Fruit fly (Drosophila melanogaster) whole organism, embryonic: ENCODE measurements around the gene tw.

Source experiments
- B-H1 ChIP-seq: fragments of 200-800 bp; sonication (Bioruptor generic); IDR thresholded peaks from 3 replicates; pipeline ENCODE4 v1.3.6; 2022; ENCODE audit warnings: missing biosample characterization, missing genetic modification characterization
- BEAF-32 ChIP-seq: fragments of 200-800 bp; sonication (Bioruptor generic); optimal IDR thresholded peaks from 3 replicates; lab custom pipeline; 2017; ENCODE audit warnings: missing biosample characterization, missing genetic modification characterization, mild to moderate bottlenecking, moderate library complexity, missing genetic modification reagents
- CG10366 ChIP-seq: fragments of 200-800 bp; sonication (Bioruptor generic); IDR thresholded peaks from 2 replicates; pipeline ENCODE4 v1.3.6; 2022; ENCODE audit warnings: missing biosample characterization, missing genetic modification characterization
- CG10959 ChIP-seq: fragments of 200-800 bp; sonication (Bioruptor generic); IDR thresholded peaks from 2 replicates; pipeline ENCODE4 v1.3.6; 2022; ENCODE audit warnings: missing biosample characterization, missing genetic modification characterization
- CG11696 ChIP-seq: fragments of 200-800 bp; sonication (Bioruptor generic); IDR thresholded peaks from 2 replicates; pipeline ENCODE4 v1.3.6; 2022; ENCODE audit warnings: missing biosample characterization, missing genetic modification characterization
- CG1233 ChIP-seq: fragments of 200-800 bp; sonication (Bioruptor generic); optimal IDR thresholded peaks from 4 replicates; lab custom pipeline; 2018; ENCODE audit warnings: missing biosample characterization, mild to moderate bottlenecking, missing genetic modification characterization
- CG12769 ChIP-seq: fragments of 200-800 bp; sonication (Bioruptor generic); optimal IDR thresholded peaks from 2 replicates; lab custom pipeline; 2019; ENCODE audit warnings: missing biosample characterization, mild to moderate bottlenecking, missing genetic modification characterization, moderate library complexity
- CG15479 ChIP-seq: fragments of 200-800 bp; sonication (Bioruptor generic); optimal IDR thresholded peaks from 3 replicates; lab custom pipeline; 2019; ENCODE audit warnings: missing biosample characterization, mild to moderate bottlenecking, missing genetic modification characterization, moderate library complexity
- CG15514 ChIP-seq: fragments of 200-800 bp; sonication (Bioruptor generic); optimal IDR thresholded peaks from 3 replicates; lab custom pipeline; 2017; ENCODE audit warnings: missing biosample characterization, missing genetic modification characterization, mild to moderate bottlenecking, moderate library complexity, missing genetic modification reagents
- CG1602 ChIP-seq: fragments of 200-800 bp; sonication (Bioruptor generic); optimal IDR thresholded peaks from 3 replicates; lab custom pipeline; 2016; ENCODE audit warnings: missing biosample characterization, missing genetic modification characterization
- CG1603 ChIP-seq: fragments of 200-800 bp; sonication (Bioruptor generic); optimal IDR thresholded peaks from 2 replicates; lab custom pipeline; 2019; ENCODE audit warnings: missing biosample characterization, mild to moderate bottlenecking, missing genetic modification characterization, moderate library complexity
- CG16813 ChIP-seq: fragments of 200-800 bp; sonication (Bioruptor generic); IDR thresholded peaks from 3 replicates; pipeline ENCODE4 v1.3.6; 2022; ENCODE audit warnings: missing biosample characterization, missing genetic modification characterization; ENCODE audit not compliant: partially characterized antibody
- CG31365 ChIP-seq: fragments of 200-800 bp; sonication (Bioruptor generic); optimal IDR thresholded peaks from 2 replicates; lab custom pipeline; 2018; ENCODE audit warnings: missing biosample characterization, mild to moderate bottlenecking, missing genetic modification characterization
- CG32767 ChIP-seq: fragments of 200-800 bp; sonication (Bioruptor generic); IDR thresholded peaks from 2 replicates; pipeline ENCODE4 v1.3.6; 2022; ENCODE audit warnings: missing biosample characterization, missing genetic modification characterization
- CG3407 ChIP-seq: fragments of 200-800 bp; sonication (Bioruptor generic); optimal IDR thresholded peaks from 2 replicates; lab custom pipeline; 2018; ENCODE audit warnings: missing biosample characterization, mild to moderate bottlenecking, missing genetic modification characterization
- CG4707 ChIP-seq: fragments of 200-800 bp; sonication (Bioruptor generic); optimal IDR thresholded peaks from 2 replicates; lab custom pipeline; 2018; ENCODE audit warnings: missing biosample characterization, mild to moderate bottlenecking, missing genetic modification characterization, moderate library complexity
- CG5953 ChIP-seq: fragments of 200-800 bp; sonication (Bioruptor generic); IDR thresholded peaks from 2 replicates; pipeline ENCODE4 v1.3.6; 2022; ENCODE audit warnings: missing biosample characterization, missing genetic modification characterization
- CG6813 ChIP-seq: fragments of 200-800 bp; sonication (Bioruptor generic); optimal IDR thresholded peaks from 2 replicates; lab custom pipeline; 2017; ENCODE audit warnings: missing biosample characterization, missing genetic modification characterization, mild to moderate bottlenecking, moderate library complexity, missing genetic modification reagents
- CG9609 ChIP-seq: fragments of 200-800 bp; sonication (Bioruptor generic); optimal IDR thresholded peaks from 3 replicates; lab custom pipeline; 2016; ENCODE audit warnings: missing biosample characterization, missing genetic modification characterization
- CHES-1-like ChIP-seq: fragments of 200-800 bp; sonication (Bioruptor generic); optimal IDR thresholded peaks from 2 replicates; lab custom pipeline; 2016; ENCODE audit warnings: missing biosample characterization, missing genetic modification characterization
- H2.0 ChIP-seq: fragments of 200-800 bp; sonication (Bioruptor generic); IDR thresholded peaks from 2 replicates; pipeline ENCODE4 v1.3.6; 2022; ENCODE audit warnings: missing biosample characterization, missing genetic modification characterization
- HmgD ChIP-seq: fragments of 200-800 bp; sonication (Bioruptor generic); optimal IDR thresholded peaks from 3 replicates; lab custom pipeline; 2016; ENCODE audit warnings: missing biosample characterization, missing genetic modification characterization
- Hr78 ChIP-seq, 2 experiments: fragments of 200-800 bp in 1 of 2; fragments of >200 bp in 1 of 2; sonication (Bioruptor generic) in 1 of 2; optimal IDR thresholded peaks; 2 replicates each; lab custom pipeline; 2017 to 2019; ENCODE audit warnings: missing biosample characterization in 2 of 2, missing genetic modification characterization in 2 of 2, mild to moderate bottlenecking in 1 of 2, moderate library complexity in 1 of 2
- Kr ChIP-seq: fragments of 200-800 bp; sonication (Bioruptor generic); optimal IDR thresholded peaks from 2 replicates; lab custom pipeline; 2017; ENCODE audit warnings: missing biosample characterization, mild to moderate bottlenecking, missing genetic modification characterization
- Mad ChIP-seq: fragments of 200-800 bp; sonication (Bioruptor generic); optimal IDR thresholded peaks from 2 replicates; lab custom pipeline; 2016; ENCODE audit warnings: missing biosample characterization, missing genetic modification characterization
- Mrtf ChIP-seq: fragments of 200-800 bp; sonication (Bioruptor generic); IDR thresholded peaks from 3 replicates; pipeline ENCODE4 v1.3.6; 2022; ENCODE audit warnings: missing biosample characterization, missing genetic modification characterization
- Myb ChIP-seq: fragments of 200-800 bp; sonication (Bioruptor generic); optimal IDR thresholded peaks from 2 replicates; lab custom pipeline; 2016; ENCODE audit warnings: missing biosample characterization, missing genetic modification characterization
- NC2α ChIP-seq: fragments of 200-800 bp; sonication (Bioruptor generic); optimal IDR thresholded peaks from 2 replicates; lab custom pipeline; 2016; ENCODE audit warnings: missing biosample characterization, missing genetic modification characterization
- Sry-β ChIP-seq: fragments of 200-800 bp; sonication (Bioruptor generic); optimal IDR thresholded peaks from 2 replicates; lab custom pipeline; 2018; ENCODE audit warnings: missing biosample characterization, mild to moderate bottlenecking, missing genetic modification characterization, moderate library complexity
- Xbp1 ChIP-seq: fragments of 200-800 bp; sonication (Bioruptor generic); optimal IDR thresholded peaks from 3 replicates; lab custom pipeline; 2016; ENCODE audit warnings: missing biosample characterization, mild to moderate bottlenecking, missing genetic modification characterization
- Xrp1 ChIP-seq: fragments of 200-800 bp; sonication (Bioruptor generic); IDR thresholded peaks from 2 replicates; pipeline ENCODE4 v1.3.6; 2022; ENCODE audit warnings: missing biosample characterization, missing genetic modification characterization
- ab ChIP-seq: fragments of 200-800 bp; sonication (Bioruptor generic); optimal IDR thresholded peaks from 2 replicates; lab custom pipeline; 2016; ENCODE audit warnings: missing biosample characterization, missing genetic modification characterization
- ap ChIP-seq: fragments of 200-800 bp; sonication (Bioruptor generic); IDR thresholded peaks from 2 replicates; pipeline ENCODE4 v1.3.6; 2022; ENCODE audit warnings: missing biosample characterization, missing genetic modification characterization
- ato ChIP-seq: fragments of 200-800 bp; sonication (Bioruptor generic); IDR thresholded peaks from 2 replicates; pipeline ENCODE4 v1.3.6; 2022; ENCODE audit warnings: missing biosample characterization, missing genetic modification characterization; ENCODE audit not compliant: partially characterized antibody
- az2 ChIP-seq: fragments of 200-800 bp; sonication (Bioruptor generic); optimal IDR thresholded peaks from 3 replicates; lab custom pipeline; 2016; ENCODE audit warnings: missing biosample characterization, missing genetic modification characterization
- br ChIP-seq: fragments of >200 bp; optimal IDR thresholded peaks from 2 replicates; lab custom pipeline; 2017
- eyg ChIP-seq: fragments of 200-800 bp; sonication (Bioruptor generic); optimal IDR thresholded peaks from 3 replicates; lab custom pipeline; 2016; ENCODE audit warnings: missing biosample characterization, missing genetic modification characterization
- gem ChIP-seq: fragments of 200-800 bp; sonication (Bioruptor generic); optimal IDR thresholded peaks from 2 replicates; lab custom pipeline; 2019; ENCODE audit warnings: missing biosample characterization, mild to moderate bottlenecking, missing genetic modification characterization, moderate library complexity
- hkb ChIP-seq, 2 experiments: fragments of 200-800 bp in 1 of 2; fragments of >200 bp in 1 of 2; sonication (Bioruptor generic) in 1 of 2; IDR thresholded peaks in 1 of 2; optimal IDR thresholded peaks in 1 of 2; 2 replicates each; pipeline versions ENCODE4 v1.3.6 to Lab custom; 2017 to 2022; ENCODE audit warnings: missing biosample characterization in 1 of 2, missing genetic modification characterization in 1 of 2
- klu ChIP-seq: fragments of 200-800 bp; sonication (Bioruptor generic); IDR thresholded peaks from 2 replicates; pipeline ENCODE4 v1.3.6; 2022; ENCODE audit warnings: missing biosample characterization, missing genetic modification characterization
- phol ChIP-seq: fragments of 200-800 bp; sonication (Bioruptor generic); optimal IDR thresholded peaks from 3 replicates; lab custom pipeline; 2018; ENCODE audit warnings: missing biosample characterization, mild to moderate bottlenecking, missing genetic modification characterization, moderate library complexity
- pnt ChIP-seq: fragments of 200-800 bp; sonication (Bioruptor generic); optimal IDR thresholded peaks from 3 replicates; lab custom pipeline; 2016; ENCODE audit warnings: missing biosample characterization, missing genetic modification characterization
- pros ChIP-seq: fragments of 200-800 bp; sonication (Bioruptor generic); optimal IDR thresholded peaks from 3 replicates; lab custom pipeline; 2019; ENCODE audit warnings: missing biosample characterization, mild to moderate bottlenecking, missing genetic modification characterization, moderate library complexity
- sc ChIP-seq, 3 experiments: fragments of >200 bp in 2 of 3; fragments of 200-800 bp in 1 of 3; sonication (Bioruptor generic) in 1 of 3; optimal IDR thresholded peaks; 2 replicates in 2 of 3; 3 replicates in 1 of 3; lab custom pipeline; 2017; ENCODE audit warnings: mild to moderate bottlenecking in 1 of 3, missing biosample characterization in 1 of 3, missing genetic modification characterization in 1 of 3, missing genetic modification reagents in 1 of 3
- so ChIP-seq: fragments of 200-800 bp; sonication (Bioruptor generic); IDR thresholded peaks from 3 replicates; pipeline ENCODE4 v1.3.6; 2022; ENCODE audit warnings: missing biosample characterization, missing genetic modification characterization
- tin ChIP-seq: fragments of 200-800 bp; sonication (Bioruptor generic); optimal IDR thresholded peaks from 3 replicates; lab custom pipeline; 2016; ENCODE audit warnings: missing biosample characterization, missing genetic modification characterization
- toy ChIP-seq: fragments of 200-800 bp; sonication (Bioruptor generic); IDR thresholded peaks from 2 replicates; pipeline ENCODE4 v1.3.6; 2022; ENCODE audit warnings: missing biosample characterization, missing genetic modification characterization
- twi ChIP-seq: fragments of 200-800 bp; optimal IDR thresholded peaks from 2 replicates; lab custom pipeline; 2019; ENCODE audit warnings: missing biosample characterization, mild to moderate bottlenecking, missing genetic modification characterization, moderate library complexity
- zf30C ChIP-seq: fragments of 200-800 bp; sonication (Bioruptor generic); optimal IDR thresholded peaks from 3 replicates; lab custom pipeline; 2018; ENCODE audit warnings: missing biosample characterization, mild to moderate bottlenecking, missing genetic modification characterization

tw gene

DNA sequence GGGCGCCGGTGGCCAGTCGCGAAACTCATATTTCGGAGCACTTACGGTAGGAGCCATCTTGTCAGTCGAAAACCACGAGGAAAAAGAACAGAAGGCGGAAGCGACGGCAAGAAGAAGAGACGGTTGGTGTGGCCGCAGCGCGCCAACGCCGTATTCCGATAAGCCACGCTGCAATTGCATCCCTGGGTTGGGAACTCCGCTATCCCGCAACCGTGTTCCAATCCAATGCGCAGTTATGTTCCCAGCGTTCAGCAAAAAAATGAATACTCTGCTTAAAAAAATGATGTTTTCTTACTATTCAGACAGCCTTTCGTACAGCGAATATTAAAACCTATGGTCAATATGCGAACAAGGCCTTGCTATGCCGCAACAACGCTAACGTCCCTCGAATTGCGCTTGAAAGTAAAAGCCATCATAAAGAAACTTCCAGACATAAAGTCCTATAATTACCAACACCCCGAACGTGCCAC lies 19.5 kb upstream of the tw start, which contains the start of gene RpL22 (continued):
- peak; percentile 67 for TF ChIP-seq B-H1 (GFP tag; lab: Robert Waterston, UW)
- peak; percentile 92 for TF ChIP-seq Mad
- no peak for TF ChIP-seq pros (GFP tag; lab: Kevin White, UChicago)
- TF ChIP-seq twi (tag; lab: Kevin White, UChicago) = peak; percentile 42
- TF ChIP-seq so (GFP tag; lab: Robert Waterston, UW) = peak; percentile 81
- TF ChIP-seq H2.0 = peak; percentile 69
- TF ChIP-seq CG31365 (tag; lab: Kevin White, UChicago) = peak; percentile 83
- peak; percentile 79 for TF ChIP-seq CG10366 (GFP tag; lab: Robert Waterston, UW)
- TF ChIP-seq CG1603 (tag; lab: Kevin White, UChicago) = peak; percentile 96
- 0 out of 3 replicates have a peak, but pooled peaks have one; percentile 20 for TF ChIP-seq CG16813 (GFP tag; lab: Robert Waterston, UW)
- peak; percentile 61 for TF ChIP-seq Xrp1 (GFP tag; lab: Robert Waterston, UW)
- no peak for TF ChIP-seq hkb (optimal IDR thresholded peaks at IDR 0.05; lab: Kevin White, UChicago)
- TF ChIP-seq hkb (GFP tag; IDR thresholded peaks at IDR 0.05; lab: Robert Waterston, UW) = peak; percentile 87
- TF ChIP-seq ab (GFP tag; lab: Kevin White, UChicago) = peak; percentile 62
- TF ChIP-seq Mrtf (GFP tag; lab: Robert Waterston, UW) = peak; percentile 60; the same call in 2 of the 3 replicates
- TF ChIP-seq az2 (GFP tag; lab: Kevin White, UChicago) = peak; percentile 44
- TF ChIP-seq ato (GFP tag; lab: Robert Waterston, UW) = no peak
- TF ChIP-seq CG6813 (GFP tag; lab: Kevin White, UChicago) = peak; percentile 95
- TF ChIP-seq phol (tag; lab: Kevin White, UChicago) = peak; percentile 91
- peak; percentile 68 for TF ChIP-seq CG10959 (GFP tag; lab: Robert Waterston, UW)
- TF ChIP-seq sc (optimal IDR thresholded peaks at IDR 0.05; lab: Kevin White, UChicago) = no peak
- TF ChIP-seq sc (GFP tag; optimal IDR thresholded peaks at IDR 0.05; lab: Kevin White, UChicago) = peak; percentile 76
- peak; percentile 92 for TF ChIP-seq CHES-1-like (GFP tag; lab: Kevin White, UChicago)
- TF ChIP-seq gem (tag; lab: Kevin White, UChicago) = peak; percentile 59
- peak; percentile 61; the same call in 1 of the 2 replicates for TF ChIP-seq toy (GFP tag; lab: Robert Waterston, UW)
- TF ChIP-seq ap (GFP tag; lab: Robert Waterston, UW) = peak; percentile 60; the same call in 1 of the 2 replicates
- TF ChIP-seq Hr78 (GFP tag; optimal IDR thresholded peaks at IDR 0.05; lab: Kevin White, UChicago) = peak in 1 of 2 experiments; percentile 25
- TF ChIP-seq br (lab: Kevin White, UChicago) = no peak
- no peak for TF ChIP-seq CG15479 (GFP tag; lab: Kevin White, UChicago)
- TF ChIP-seq CG11696 (GFP tag; lab: Robert Waterston, UW) = peak; percentile 61; the same call in 1 of the 2 replicates
- no peak for TF ChIP-seq Kr (GFP tag; lab: Kevin White, UChicago)
- peak; percentile 85 for TF ChIP-seq CG3407 (GFP tag; lab: Kevin White, UChicago)
- TF ChIP-seq HmgD = peak; percentile 93
- TF ChIP-seq NC2α (GFP tag; lab: Kevin White, UChicago) = peak; percentile 86
- peak; percentile 89 for TF ChIP-seq Myb (GFP tag; lab: Kevin White, UChicago)
- TF ChIP-seq CG15514 (GFP tag; lab: Kevin White, UChicago) = peak; percentile 95
- peak; percentile 43; the same call in 1 of the 2 replicates for TF ChIP-seq klu (GFP tag; lab: Robert Waterston, UW)
- peak; percentile 85 for TF ChIP-seq Xbp1
- peak; percentile 45 for TF ChIP-seq zf30C (GFP tag; lab: Kevin White, UChicago)
- TF ChIP-seq CG5953 = peak; percentile 75
- peak; percentile 68 for TF ChIP-seq pnt (GFP tag; lab: Kevin White, UChicago)
- TF ChIP-seq eyg (GFP tag; lab: Kevin White, UChicago) = peak; percentile 83
- peak; percentile 76 for TF ChIP-seq tin (GFP tag; lab: Kevin White, UChicago)
- TF ChIP-seq BEAF-32 = peak; percentile 66
- peak; percentile 83 for TF ChIP-seq CG4707
- peak; percentile 87 for TF ChIP-seq CG9609 (GFP tag; lab: Kevin White, UChicago)
- TF ChIP-seq CG32767 (GFP tag; lab: Robert Waterston, UW) = peak; percentile 58; the same call in 1 of the 2 replicates
- peak; percentile 91 for TF ChIP-seq CG12769 (tag; lab: Kevin White, UChicago)
- peak; percentile 33 for TF ChIP-seq Sry-β (GFP tag; lab: Kevin White, UChicago)
- peak; percentile 44 for TF ChIP-seq CG1602 (GFP tag; lab: Kevin White, UChicago)
- peak; percentile 87 for TF ChIP-seq CG1233 (GFP tag; lab: Kevin White, UChicago)
